Worm (Caenorhabditis elegans) whole organism, L1 larva: ENCODE results near the gene F55A4.13.

Experiments
- C16A3.4 ChIP-seq: fragments of 150-350 bp; optimal IDR thresholded peaks from 2 replicates; lab custom pipeline; 2014; ENCODE audit warnings: missing biosample characterization, missing genetic modification characterization
- ama-1 ChIP-seq: fragments of 150-350 bp; optimal IDR thresholded peaks from 2 replicates; lab custom pipeline; 2014
- blmp-1 ChIP-seq: fragments of 150-350 bp; optimal IDR thresholded peaks from 2 replicates; lab custom pipeline; 2014; ENCODE audit warnings: missing biosample characterization, missing genetic modification characterization
- ceh-82 ChIP-seq, 3 experiments: fragments of 150-350 bp in 1 of 3; sonication (generic microtip) in 2 of 3; optimal IDR thresholded peaks; 2 replicates each; lab custom pipeline; 2014 to 2017; ENCODE audit warnings: missing biosample characterization in 3 of 3, missing genetic modification characterization in 3 of 3
- ces-1 ChIP-seq: fragments of 150-350 bp; optimal IDR thresholded peaks from 2 replicates; lab custom pipeline; 2014; ENCODE audit warnings: missing biosample characterization, missing genetic modification reagents, missing genetic modification characterization
- dpl-1 ChIP-seq, 3 experiments: fragments of 150-350 bp in 2 of 3; sonication (generic microtip) in 1 of 3; optimal IDR thresholded peaks; 2 replicates each; lab custom pipeline; 2014 to 2017; ENCODE audit warnings: missing biosample characterization in 3 of 3, missing genetic modification characterization in 3 of 3, missing genetic modification reagents in 3 of 3
- dsc-1 ChIP-seq: sonication (generic microtip); optimal IDR thresholded peaks from 2 replicates; lab custom pipeline; 2016; ENCODE audit warnings: mild to moderate bottlenecking, missing genetic modification characterization, missing compliant biosample characterization
- egl-13 ChIP-seq: sonication (generic microtip); optimal IDR thresholded peaks from 2 replicates; lab custom pipeline; 2016; ENCODE audit warnings: missing genotype, missing genetic modification reagents, missing genetic modification characterization, missing compliant biosample characterization
- elt-3 ChIP-seq, 6 experiments: fragments of 150-350 bp in 1 of 6; sonication (generic microtip); optimal IDR thresholded peaks; 2 replicates each; lab custom pipeline; 2017 to 2018; ENCODE audit warnings: missing biosample characterization in 6 of 6, missing genetic modification characterization in 6 of 6, inconsistent platforms in 1 of 6
- fkh-10 ChIP-seq: sonication (generic microtip); optimal IDR thresholded peaks from 2 replicates; lab custom pipeline; 2017; ENCODE audit warnings: missing biosample characterization, missing genetic modification reagents, missing genetic modification characterization
- grh-1 ChIP-seq: fragments of 200-800 bp; sonication (Bioruptor generic); IDR thresholded peaks from 2 replicates; pipeline ENCODE4 v1.3.6; 2022; ENCODE audit warnings: missing genetic modification reagents, missing genetic modification characterization, missing compliant biosample characterization
- hlh-4 ChIP-seq: sonication (generic microtip); optimal IDR thresholded peaks from 2 replicates; lab custom pipeline; 2016; ENCODE audit warnings: mild to moderate bottlenecking, missing genetic modification characterization, missing compliant biosample characterization
- hpl-2 ChIP-seq: fragments of 150-350 bp; optimal IDR thresholded peaks from 2 replicates; lab custom pipeline; 2014; ENCODE audit warnings: missing biosample characterization, missing genetic modification reagents, missing genetic modification characterization
- lin-14 ChIP-seq: fragments of 200-800 bp; sonication (Bioruptor generic); optimal IDR thresholded peaks from 2 replicates; lab custom pipeline; 2018; ENCODE audit warnings: mild to moderate bottlenecking, missing genetic modification characterization, moderate library complexity, missing compliant biosample characterization
- lin-39 ChIP-seq: fragments of 150-350 bp; optimal IDR thresholded peaks from 2 replicates; lab custom pipeline; 2014; ENCODE audit warnings: missing biosample characterization, missing genetic modification reagents, missing genetic modification characterization
- lir-3 ChIP-seq: sonication (generic microtip); optimal IDR thresholded peaks from 2 replicates; lab custom pipeline; 2016; ENCODE audit warnings: mild to moderate bottlenecking, missing genetic modification characterization, moderate library complexity, missing compliant biosample characterization; ENCODE audit not compliant: poor library complexity
- lsy-2 ChIP-seq, 2 experiments: fragments of 150-350 bp; optimal IDR thresholded peaks; 2 replicates each; lab custom pipeline; 2014; ENCODE audit warnings: missing biosample characterization in 2 of 2, missing genetic modification characterization in 2 of 2
- mdl-1 ChIP-seq, 2 experiments: fragments of 150-350 bp; optimal IDR thresholded peaks; 2 replicates each; lab custom pipeline; 2014 to 2017; ENCODE audit warnings: missing biosample characterization in 2 of 2, missing genetic modification characterization in 2 of 2, inconsistent platforms in 1 of 2
- mef-2 ChIP-seq: fragments of 150-350 bp; optimal IDR thresholded peaks from 2 replicates; lab custom pipeline; 2014; ENCODE audit warnings: missing biosample characterization, missing genetic modification characterization
- mep-1 ChIP-seq: fragments of 150-350 bp; optimal IDR thresholded peaks from 2 replicates; lab custom pipeline; 2014; ENCODE audit warnings: missing biosample characterization, missing genetic modification characterization
- nhr-19 ChIP-seq: fragments of 200-800 bp; sonication (Bioruptor generic); conservative IDR thresholded peaks from 2 replicates; pipeline ENCODE4 v1.3.6; 2022; ENCODE audit warnings: missing genetic modification characterization, missing compliant biosample characterization
- nhr-20 ChIP-seq: sonication (generic microtip); optimal IDR thresholded peaks from 2 replicates; lab custom pipeline; 2016; ENCODE audit warnings: mild to moderate bottlenecking, missing genetic modification characterization, missing compliant biosample characterization
- nhr-47 ChIP-seq: sonication (generic microtip); optimal IDR thresholded peaks from 2 replicates; lab custom pipeline; 2016; ENCODE audit warnings: mild to moderate bottlenecking, missing genetic modification characterization, moderate library complexity, missing compliant biosample characterization
- nhr-71 ChIP-seq: sonication (generic microtip); optimal IDR thresholded peaks from 2 replicates; lab custom pipeline; 2016; ENCODE audit warnings: mild to moderate bottlenecking, missing genetic modification characterization, moderate library complexity, missing compliant biosample characterization
- nhr-76 ChIP-seq: sonication (generic microtip); optimal IDR thresholded peaks from 2 replicates; lab custom pipeline; 2017; ENCODE audit warnings: missing biosample characterization, missing genetic modification characterization
- nhr-84 ChIP-seq: sonication (generic microtip); optimal IDR thresholded peaks from 2 replicates; lab custom pipeline; 2017; ENCODE audit warnings: missing biosample characterization, missing genetic modification characterization
- nhr-85 ChIP-seq: sonication (generic microtip); peaks from one replicate; lab custom pipeline; 2016; ENCODE audit warnings: missing genetic modification characterization, inconsistent platforms, missing compliant biosample characterization
- rnt-1 ChIP-seq: sonication (generic microtip); optimal IDR thresholded peaks from 2 replicates; lab custom pipeline; 2016; ENCODE audit warnings: mild to moderate bottlenecking, missing genetic modification characterization, moderate library complexity, missing compliant biosample characterization
- skn-1 ChIP-seq: fragments of 150-350 bp; optimal IDR thresholded peaks from 2 replicates; lab custom pipeline; 2014; ENCODE audit warnings: missing biosample characterization, missing genetic modification characterization
- snu-23 ChIP-seq: sonication (generic microtip); optimal IDR thresholded peaks from 2 replicates; lab custom pipeline; 2016; ENCODE audit warnings: missing genetic modification characterization, missing compliant biosample characterization
- swsn-7 ChIP-seq: sonication (generic microtip); optimal IDR thresholded peaks from 2 replicates; lab custom pipeline; 2016; ENCODE audit warnings: missing genetic modification characterization, missing compliant biosample characterization
- tbx-2 ChIP-seq: sonication (generic microtip); optimal IDR thresholded peaks from 2 replicates; lab custom pipeline; 2016; ENCODE audit warnings: missing genetic modification characterization, missing compliant biosample characterization
- unc-30 ChIP-seq: sonication (generic microtip); optimal IDR thresholded peaks from 2 replicates; lab custom pipeline; 2017; ENCODE audit warnings: missing biosample characterization, missing genetic modification characterization
- unc-86 ChIP-seq: sonication (generic microtip); optimal IDR thresholded peaks from 2 replicates; lab custom pipeline; 2016; ENCODE audit warnings: missing genetic modification characterization, missing compliant biosample characterization
- xbp-1 ChIP-seq: sonication (generic microtip); optimal IDR thresholded peaks from 2 replicates; lab custom pipeline; 2016; ENCODE audit warnings: missing genetic modification characterization, missing compliant biosample characterization
- zip-4 ChIP-seq: fragments of 200-800 bp; sonication (Bioruptor generic); optimal IDR thresholded peaks from 2 replicates; lab custom pipeline; 2018; ENCODE audit warnings: mild to moderate bottlenecking, missing genetic modification characterization, moderate library complexity, missing compliant biosample characterization

The F55A4.13 gene

DNA sequence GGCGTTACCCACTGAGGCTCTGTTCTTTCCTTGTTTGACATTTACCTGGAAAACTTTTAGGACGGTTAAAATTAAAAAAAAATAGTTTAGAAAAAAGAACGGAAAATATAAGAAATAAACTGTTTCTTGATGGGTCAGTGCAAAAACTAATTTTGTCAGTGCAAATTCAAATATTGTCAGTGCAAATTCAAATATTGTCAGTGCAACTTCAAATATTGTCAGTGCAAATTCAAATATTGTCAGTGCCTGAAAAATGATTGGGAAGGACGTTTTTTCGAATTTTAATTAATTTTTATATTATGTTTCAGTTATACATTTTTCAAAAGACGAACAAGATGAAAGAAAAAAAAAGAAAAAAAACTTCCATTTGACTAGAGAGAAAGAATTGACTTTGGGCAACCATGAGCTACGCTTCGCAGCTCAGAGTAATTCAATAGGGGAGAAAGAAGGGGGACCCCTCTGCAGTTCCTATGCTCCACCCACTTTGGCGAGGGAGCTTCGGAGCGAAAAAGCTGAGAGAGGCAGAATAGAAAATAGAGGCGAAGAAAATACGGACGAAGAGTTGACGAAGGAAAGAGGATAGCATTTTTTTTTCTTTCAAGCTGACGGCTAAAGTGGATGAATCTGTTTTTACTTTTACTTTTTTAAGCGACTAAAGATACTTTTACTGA, 45.2 kb upstream of the F55A4.13 start, which contains the start of gene unc-1:
Gene unc-1, minus strand, starts transcription at position 51 of the 671 bp plus-strand sequence.
- TF ChIP-seq unc-86 (tag; lab: Kevin White, UChicago) (peak; percentile 31), lin-14 (peak; percentile 87), mep-1 (tag; lab: Kevin White, UChicago) (peak; percentile 37), skn-1 (peak; percentile 17), nhr-47 (tag; lab: Kevin White, UChicago) (peak; percentile 31), swsn-7 (tag; lab: Kevin White, UChicago) (peak; percentile 24), dsc-1 (tag; lab: Kevin White, UChicago) (peak; percentile 21), ceh-82 (tag; optimal IDR thresholded peaks at IDR 0.05; lab: Kevin White, UChicago) (peak in 1 of 3 experiments; percentile 55), fkh-10 (peak; percentile 36), ces-1 (GFP tag; lab: Kevin White, UChicago) (peak; percentile 62), rnt-1 (tag; lab: Kevin White, UChicago) (peak; percentile 25), snu-23 (peak; percentile 15), dpl-1 (GFP tag; optimal IDR thresholded peaks at IDR 0.05; lab: Kevin White, UChicago) (no peak), nhr-71 (tag; lab: Kevin White, UChicago) (peak; percentile 28), lsy-2 (tag; optimal IDR thresholded peaks at IDR 0.05; lab: Kevin White, UChicago) (peak; percentile 13 to 37), tbx-2 (tag; lab: Kevin White, UChicago) (peak; percentile 12), nhr-20 (no peak), mef-2 (tag; lab: Kevin White, UChicago) (no peak), elt-3 (tag; optimal IDR thresholded peaks at IDR 0.05; lab: Kevin White, UChicago) (no peak)
- TF ChIP-seq, all 84 proteins: peak for 15

DNA sequence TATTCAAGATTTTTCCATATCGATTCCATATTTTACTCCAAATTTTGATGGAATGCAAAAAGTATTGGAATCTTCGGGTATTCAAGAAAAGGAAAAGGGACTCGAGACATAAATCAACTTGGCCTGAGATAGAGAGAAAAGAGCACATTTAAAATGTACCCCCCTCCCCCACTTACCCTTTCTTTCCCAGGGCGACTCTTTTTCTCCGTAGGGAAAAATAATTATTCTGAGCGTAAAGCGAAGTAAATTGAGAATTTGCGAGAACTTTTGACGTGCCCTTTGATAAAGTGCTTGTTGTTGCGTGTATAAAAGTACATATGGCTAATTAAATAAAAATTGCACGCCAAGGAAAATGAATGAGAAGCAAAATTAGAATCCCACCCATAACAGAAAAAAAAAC, 43.3 kb upstream of the F55A4.13 start:
- TF ChIP-seq ceh-82 (tag; optimal IDR thresholded peaks at IDR 0.05; lab: Kevin White, UChicago) (peak in 1 of 3 experiments; percentile 23), unc-86 (tag; lab: Kevin White, UChicago) (peak; percentile 27), lir-3 (tag; lab: Kevin White, UChicago) (no peak), nhr-71 (tag; lab: Kevin White, UChicago) (peak; percentile 7), lin-14 (peak; percentile 56), nhr-85 (no peak), tbx-2 (tag; lab: Kevin White, UChicago) (peak; percentile 0)
- TF ChIP-seq, all 84 proteins: peak for 5

DNA sequence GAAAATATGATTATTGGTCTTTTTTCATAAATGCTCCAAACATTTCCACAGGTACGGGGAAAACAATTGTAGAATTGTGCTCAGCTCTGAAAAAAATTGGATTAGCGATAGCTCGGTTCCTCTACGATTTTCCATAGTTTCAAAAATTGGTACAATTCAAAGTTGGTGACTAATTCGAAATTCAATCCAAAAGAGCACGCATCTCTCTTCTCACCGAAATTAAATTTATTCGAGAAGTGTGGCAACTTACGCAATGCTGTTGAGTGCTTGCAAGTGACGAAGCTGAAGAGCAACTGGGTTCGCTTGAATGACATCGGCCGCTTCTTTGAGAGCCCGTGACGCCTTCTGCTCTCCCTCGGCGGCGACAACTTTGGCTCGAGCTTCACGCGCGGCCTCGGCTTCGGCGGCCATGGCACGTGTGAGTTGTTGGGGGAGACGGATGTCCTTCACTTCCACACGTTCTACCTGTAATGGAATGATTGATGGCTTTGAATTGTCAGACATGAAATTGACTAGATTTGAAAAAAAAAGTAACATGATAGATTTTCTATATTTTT, 40.5 kb upstream of the F55A4.13 start:
- TF ChIP-seq tbx-2 (tag; lab: Kevin White, UChicago) = no peak
- TF ChIP-seq xbp-1 (tag; lab: Kevin White, UChicago) = no peak
- TF ChIP-seq hlh-4 (tag; lab: Kevin White, UChicago) = no peak
- no peak for TF ChIP-seq ces-1 (GFP tag; lab: Kevin White, UChicago)
- TF ChIP-seq nhr-76 (tag; lab: Kevin White, UChicago) = no peak
- TF ChIP-seq skn-1 = no peak
- TF ChIP-seq nhr-19 = no peak
- TF ChIP-seq unc-30 (tag; lab: Kevin White, UChicago) = no peak
- TF ChIP-seq fkh-10 = peak; percentile 90
- TF ChIP-seq ama-1 (lab: Kevin White, UChicago) = no peak
- TF ChIP-seq lin-14 = peak; percentile 51
- peak; percentile 2 for TF ChIP-seq egl-13 (tag; lab: Kevin White, UChicago)

DNA sequence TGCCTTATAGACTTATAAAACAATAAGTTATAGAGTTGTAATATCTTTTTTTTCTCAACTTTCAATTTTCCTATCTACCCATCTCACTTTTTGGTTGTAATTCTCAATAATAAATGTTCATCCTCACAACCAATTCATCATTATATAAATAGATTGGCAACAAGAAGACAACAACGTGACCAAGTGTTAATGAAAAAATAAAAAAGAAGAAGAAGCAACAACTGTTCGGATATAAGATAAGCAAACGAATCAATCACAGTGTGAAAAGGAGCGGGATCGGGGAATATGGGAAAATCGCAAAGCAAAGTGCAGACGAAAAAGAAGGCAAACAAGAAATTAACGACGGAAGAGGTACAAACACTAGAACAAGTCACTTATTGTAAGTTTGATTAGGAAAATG, 36.6 kb upstream of the F55A4.13 start, which contains the start of gene ncs-3:
Gene ncs-3, plus strand, starts transcription at position 153 of the 400 bp plus-strand sequence.
- TF ChIP-seq lin-14 (peak; percentile 73), mdl-1 (tag; optimal IDR thresholded peaks at IDR 0.05; lab: Kevin White, UChicago) (no peak), rnt-1 (tag; lab: Kevin White, UChicago) (peak; percentile 53), nhr-19 (peak; percentile 33; the same call in 1 of the 2 replicates), unc-30 (tag; lab: Kevin White, UChicago) (no peak), lin-39 (tag; lab: Kevin White, UChicago) (peak; percentile 94), nhr-71 (tag; lab: Kevin White, UChicago) (peak; percentile 70), zip-4 (no peak), C16A3.4 (no peak), grh-1 (GFP tag; lab: Robert Waterston, UW) (no peak), nhr-20 (peak; percentile 17), snu-23 (peak; percentile 24), hpl-2 (GFP tag; lab: Kevin White, UChicago) (no peak), nhr-84 (no peak), blmp-1 (tag; lab: Kevin White, UChicago) (no peak), lsy-2 (tag; optimal IDR thresholded peaks at IDR 0.05; lab: Kevin White, UChicago) (peak in 1 of 2 experiments; percentile 17), mef-2 (tag; lab: Kevin White, UChicago) (peak; percentile 40)
